Fruit fly (Drosophila melanogaster): ENCODE measurements around the gene CG43784.

Gene CG43784

DNA sequence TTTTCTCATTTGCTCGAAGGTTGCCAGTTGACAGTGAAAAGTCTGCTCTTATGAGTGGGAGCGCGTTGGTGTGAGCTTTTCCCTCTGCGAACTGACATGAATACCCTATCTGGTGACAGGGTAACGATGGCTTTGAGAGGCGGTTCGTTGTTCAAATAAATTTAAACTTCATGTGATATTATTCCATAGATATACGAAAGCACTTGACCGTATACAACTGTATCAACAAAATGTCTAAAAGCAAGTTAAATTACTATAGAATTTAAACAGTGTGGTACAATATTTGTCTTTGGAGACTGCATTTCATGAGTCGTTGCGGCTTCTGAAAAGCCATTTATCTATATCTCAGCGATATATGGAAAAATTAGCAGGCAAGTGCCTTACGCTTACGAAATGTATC is 6.1 kb upstream of the CG43784 start (continued):
- TF ChIP-seq ara (GFP tag; IDR thresholded peaks at IDR 0.05) (no peak), PHDP (tag; optimal IDR thresholded peaks at IDR 0.05) (no peak), gfzf (GFP tag; optimal IDR thresholded peaks at IDR 0.05) (no peak), disco-r (GFP tag; optimal IDR thresholded peaks at IDR 0.05) (no peak), bcd (GFP tag; optimal IDR thresholded peaks at IDR 0.05) (peak; percentile 24), Optix (GFP tag; IDR thresholded peaks at IDR 0.05) (no peak), NFAT (GFP tag; IDR thresholded peaks at IDR 0.05) (no peak), wdn (GFP tag; IDR thresholded peaks at IDR 0.05) (peak; percentile 49; the same call in 1 of the 2 replicates), pnt (GFP tag; optimal IDR thresholded peaks at IDR 0.05) (peak; percentile 27), CG1603 (tag; optimal IDR thresholded peaks at IDR 0.05) (peak; percentile 25), dysf (GFP tag; IDR thresholded peaks at IDR 0.05) (peak; percentile 65; the same call in 2 of the 3 replicates), CG6175 (GFP tag; IDR thresholded peaks at IDR 0.05) (no peak), Side (GFP tag; optimal IDR thresholded peaks at IDR 0.05) (peak; percentile 2), CG30403 (GFP tag; optimal IDR thresholded peaks at IDR 0.05) (peak; percentile 41), Meics (GFP tag; optimal IDR thresholded peaks at IDR 0.05) (peak; percentile 33), E2f1 (GFP tag; IDR thresholded peaks at IDR 0.05) (peak; percentile 50), nerfin-1 (tag; optimal IDR thresholded peaks at IDR 0.05) (no peak), Opbp (GFP tag; IDR thresholded peaks at IDR 0.05; ENCODE audit: partially characterized antibody) (no peak), zfh2 (GFP tag; optimal IDR thresholded peaks at IDR 0.05) (peak; percentile 20), HLH54F (GFP tag; optimal IDR thresholded peaks at IDR 0.05) (peak; percentile 23), Oli (tag; optimal IDR thresholded peaks at IDR 0.05) (peak; percentile 59), CG6689 (GFP tag; IDR thresholded peaks at IDR 0.05) (no peak), Antp (GFP tag; optimal IDR thresholded peaks at IDR 0.05) (peak; percentile 34), Ets65A (GFP tag) (no peak), H2.0 (GFP tag; IDR thresholded peaks at IDR 0.05) (peak; percentile 51), sisA (GFP tag; IDR thresholded peaks at IDR 0.05) (no peak), CG3847 (GFP tag; IDR thresholded peaks at IDR 0.05) (peak; percentile 33; the same call in 1 of the 2 replicates), CG2129 (GFP tag; IDR thresholded peaks at IDR 0.05; ENCODE audit: partially characterized antibody) (no peak), Sry-β (GFP tag; optimal IDR thresholded peaks at IDR 0.05) (no peak), CG9817 (tag; optimal IDR thresholded peaks at IDR 0.05) (peak; percentile 58), Atf6 (GFP tag; IDR thresholded peaks at IDR 0.05) (0 out of 2 replicates have a peak, but pooled peaks have one; percentile 21), Lhr (GFP tag; optimal IDR thresholded peaks at IDR 0.05) (no peak), org-1 (GFP tag; optimal IDR thresholded peaks at IDR 0.05) (no peak), CG1647 (GFP tag; optimal IDR thresholded peaks at IDR 0.05) (no peak), CG14441 (GFP tag; IDR thresholded peaks at IDR 0.05) (peak; percentile 55), gro (GFP tag; optimal IDR thresholded peaks at IDR 0.05) (no peak), CG17359 (tag; optimal IDR thresholded peaks at IDR 0.05) (peak; percentile 31), D19A (tag; optimal IDR thresholded peaks at IDR 0.05) (peak; percentile 79), CG1233 (GFP tag; optimal IDR thresholded peaks at IDR 0.05) (peak; percentile 7), CG13624 (GFP tag; optimal IDR thresholded peaks at IDR 0.05) (peak; percentile 41), CG13424 (tag; optimal IDR thresholded peaks at IDR 0.05) (peak; percentile 7), CG11093 (GFP tag; IDR thresholded peaks at IDR 0.05) (no peak), CG12391 (tag; optimal IDR thresholded peaks at IDR 0.05) (no peak), Lim3 (GFP tag; IDR thresholded peaks at IDR 0.05) (no peak), CG12769 (tag; optimal IDR thresholded peaks at IDR 0.05) (peak; percentile 57), Myb (GFP tag; optimal IDR thresholded peaks at IDR 0.05) (peak; percentile 18), oc (tag; optimal IDR thresholded peaks at IDR 0.05) (no peak), seq (GFP tag; IDR thresholded peaks at IDR 0.05) (0 out of 2 replicates have a peak, but pooled peaks have one; percentile 23), CG12236 (GFP tag; optimal IDR thresholded peaks at IDR 0.05) (no peak), MTF-1 (GFP tag; optimal IDR thresholded peaks at IDR 0.05; ENCODE audit: borderline replicate concordance) (no peak), eyg (GFP tag; optimal IDR thresholded peaks at IDR 0.05) (no peak), Tbp (GFP tag; optimal IDR thresholded peaks at IDR 0.05) (no peak)
